Fruit fly (Drosophila melanogaster): ENCODE results near the gene Wdr92.

dm6 chr3L:17903813-17904416 lies 4.0 kb upstream of the Wdr92 start:
- TF ChIP-seq CG17806 (tag; optimal IDR thresholded peaks at IDR 0.05) (no peak), CG13204 (GFP tag; optimal IDR thresholded peaks at IDR 0.05) (no peak), CG8301 (tag; optimal IDR thresholded peaks at IDR 0.05) (no peak), gl (tag; optimal IDR thresholded peaks at IDR 0.05) (no peak), Ets98B (GFP tag; IDR thresholded peaks at IDR 0.05) (no peak), Snoo (tag; optimal IDR thresholded peaks at IDR 0.05) (no peak), CG34367 (tag; optimal IDR thresholded peaks at IDR 0.05) (no peak), CG10348 (GFP tag; IDR thresholded peaks at IDR 0.05) (no peak), D1 (tag; optimal IDR thresholded peaks at IDR 0.05) (no peak)
